Worm (Caenorhabditis elegans) whole organism, early embryonic: Measurements from ENCODE around the gene asp-4.
"Not testable (repeated sequence)": the region's sequence is repeated elsewhere in the genome, so short reads cannot be mapped to it uniquely, and the experiment has no call there.

Experiments used
- F13C5.2 ChIP-seq: sonication (generic microtip); optimal IDR thresholded peaks from 2 replicates; lab custom pipeline; 2017; ENCODE audit warnings: mild to moderate bottlenecking, missing genetic modification characterization, inconsistent platforms, missing compliant biosample characterization
- ama-1 ChIP-seq: fragments of 150-350 bp; optimal IDR thresholded peaks from 2 replicates; lab custom pipeline; 2014
- ets-7 ChIP-seq: sonication (generic microtip); optimal IDR thresholded peaks from 2 replicates; lab custom pipeline; 2016; ENCODE audit warnings: missing genotype, missing genetic modification characterization, missing compliant biosample characterization
- flt-1 ChIP-seq: fragments of 200-800 bp; sonication (Bioruptor generic); IDR thresholded peaks from 2 replicates; pipeline ENCODE4 v1.3.6; 2022; ENCODE audit warnings: missing genetic modification characterization, missing compliant biosample characterization
- hmbx-1 ChIP-seq: sonication (generic microtip); optimal IDR thresholded peaks from 2 replicates; lab custom pipeline; 2016; ENCODE audit warnings: mild to moderate bottlenecking, missing genetic modification characterization, missing compliant biosample characterization
- hnd-1 ChIP-seq: sonication (generic microtip); optimal IDR thresholded peaks from 2 replicates; lab custom pipeline; 2016; ENCODE audit warnings: missing genetic modification characterization, missing compliant biosample characterization
- sea-1 ChIP-seq: fragments of 200-800 bp; sonication (Bioruptor generic); conservative IDR thresholded peaks from 2 replicates; pipeline ENCODE4 v1.3.6; 2022; ENCODE audit warnings: missing genetic modification characterization, missing compliant biosample characterization
- tbx-37 ChIP-seq: fragments of 200-800 bp; sonication (Bioruptor generic); conservative IDR thresholded peaks from 2 replicates; pipeline ENCODE4 v1.3.6; 2022; ENCODE audit warnings: missing genetic modification reagents, missing genetic modification characterization, missing compliant biosample characterization
- tra-4 ChIP-seq: sonication (generic microtip); optimal IDR thresholded peaks from 2 replicates; lab custom pipeline; 2017; ENCODE audit warnings: missing genetic modification characterization, missing compliant biosample characterization

DNA sequence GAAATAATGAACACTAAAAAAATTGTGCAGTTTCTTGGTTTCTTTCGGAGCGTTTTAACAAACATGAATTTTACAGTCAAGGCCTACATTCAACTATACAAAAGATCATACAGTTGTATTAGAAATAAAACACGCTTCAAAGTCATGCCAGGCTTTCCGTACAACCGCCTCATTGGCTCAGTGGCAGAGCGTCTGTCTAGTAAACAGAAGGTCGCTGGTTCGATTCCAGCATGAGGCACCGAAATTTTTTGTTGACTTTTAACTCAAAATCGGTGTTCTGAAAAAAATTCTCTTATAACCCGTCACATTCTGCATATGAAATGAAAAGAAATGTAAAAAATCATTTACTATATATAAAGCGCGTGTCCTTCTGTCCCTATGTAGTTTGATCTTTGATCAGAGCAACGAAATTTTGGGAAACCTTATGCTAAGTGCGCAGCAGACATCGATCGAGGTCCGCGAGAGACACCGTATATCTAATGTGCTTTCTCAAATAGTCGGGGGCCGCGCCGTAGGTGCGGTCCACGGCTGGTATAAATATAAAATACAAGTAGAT lies 39.9 kb upstream of the asp-4 start:
- TF ChIP-seq hmbx-1 (tag; lab: Kevin White, UChicago); tbx-37; sea-1 (GFP tag; lab: Robert Waterston, UW); tra-4 (tag; lab: Kevin White, UChicago); F13C5.2; flt-1; hnd-1 (tag; lab: Kevin White, UChicago); ets-7 (tag; lab: Kevin White, UChicago); ama-1: not testable (repeated sequence)
